Worm (Caenorhabditis elegans) whole organism, L1 larva: ENCODE results near the gene F38A6.4.

Experiments used
- lin-39 ChIP-seq: fragments of 150-350 bp; optimal IDR thresholded peaks from 2 replicates; lab custom pipeline; 2014; ENCODE audit warnings: missing biosample characterization, missing genetic modification reagents, missing genetic modification characterization
- nhr-76 ChIP-seq: sonication (generic microtip); optimal IDR thresholded peaks from 2 replicates; lab custom pipeline; 2017; ENCODE audit warnings: missing biosample characterization, missing genetic modification characterization
- snpc-4 ChIP-seq: fragments of 150-350 bp; optimal IDR thresholded peaks from 2 replicates; lab custom pipeline; 2014; ENCODE audit warnings: missing biosample characterization, missing genetic modification characterization
- unc-86 ChIP-seq: sonication (generic microtip); optimal IDR thresholded peaks from 2 replicates; lab custom pipeline; 2016; ENCODE audit warnings: missing genetic modification characterization, missing compliant biosample characterization

DNA sequence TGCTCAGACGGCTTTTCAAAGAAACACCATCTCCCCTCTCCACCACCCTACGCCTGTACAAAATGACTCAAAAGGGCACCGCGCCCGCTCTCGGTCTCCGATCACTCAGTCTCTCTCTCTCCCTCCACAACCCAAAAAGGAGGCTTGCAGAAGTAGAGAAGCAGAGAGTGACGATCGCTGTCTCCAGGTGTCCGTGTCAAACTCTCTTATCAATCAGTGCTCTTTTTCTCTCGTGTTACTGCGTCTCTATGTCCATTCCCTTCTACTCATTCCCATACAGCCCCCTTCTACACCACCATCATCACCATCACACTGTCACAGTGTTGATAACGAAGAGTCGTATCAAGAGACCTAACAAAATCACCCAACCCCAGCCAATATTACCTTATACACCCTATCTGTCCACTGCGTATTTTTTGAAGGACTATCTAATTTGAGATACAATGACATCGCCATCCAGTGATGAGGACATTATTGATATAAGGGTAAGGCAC, 22.5 kb downstream of the F38A6.4 start, which contains the start of gene pha-4:
- TF ChIP-seq nhr-76 (tag; lab: Kevin White, UChicago) (no peak), snpc-4 (no peak), unc-86 (tag; lab: Kevin White, UChicago) (no peak), lin-39 (tag; lab: Kevin White, UChicago) (no peak)
